Worm (Caenorhabditis elegans) whole organism, midembryonic: Measurements from ENCODE around the gene csp-1.

ENCODE experiments used
- cog-1 ChIP-seq: sonication (generic microtip); optimal IDR thresholded peaks from 2 replicates; lab custom pipeline; 2016; ENCODE audit warnings: missing genetic modification characterization, missing compliant biosample characterization
- flt-1 ChIP-seq: fragments of 200-800 bp; sonication (Bioruptor generic); IDR thresholded peaks from 2 replicates; pipeline ENCODE4 v1.3.6; 2022; ENCODE audit warnings: missing genetic modification characterization, missing compliant biosample characterization
- ref-1 ChIP-seq: fragments of 200-800 bp; sonication (Bioruptor generic); conservative IDR thresholded peaks from 2 replicates; pipeline ENCODE4 v1.3.6; 2022; ENCODE audit warnings: missing genetic modification reagents, missing genetic modification characterization, missing compliant biosample characterization
- tab-1 ChIP-seq: fragments of 200-800 bp; sonication (Bioruptor generic); IDR thresholded peaks from 2 replicates; pipeline ENCODE4 v1.3.6; 2022; ENCODE audit warnings: missing genetic modification characterization, missing compliant biosample characterization
- ztf-29 ChIP-seq: fragments of 200-800 bp; sonication (Bioruptor generic); IDR thresholded peaks from 2 replicates; pipeline ENCODE4 v1.3.6; 2022; ENCODE audit warnings: missing genetic modification reagents, missing genetic modification characterization, missing compliant biosample characterization

DNA sequence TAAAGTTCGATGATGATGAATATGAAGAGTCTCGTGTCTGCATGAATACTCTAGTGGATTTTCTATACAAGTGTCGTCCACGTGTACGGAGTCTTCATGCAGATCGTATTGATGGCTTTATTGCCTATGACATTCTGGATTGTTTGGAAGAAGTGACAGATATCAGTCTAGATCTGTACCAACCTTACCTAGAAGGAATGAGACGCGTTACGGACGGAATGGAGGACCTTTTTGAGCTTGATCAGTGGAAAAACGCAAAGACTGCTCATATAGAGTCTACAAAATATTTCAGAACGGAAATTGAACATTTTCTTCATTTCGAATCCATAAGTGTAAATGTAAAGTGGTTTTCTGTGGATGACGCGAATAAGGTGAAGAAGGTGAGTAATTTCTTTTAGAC, 47.2 kb downstream of the csp-1 start, which contains the start of gene fbxa-169:
- no peak for TF ChIP-seq ref-1
- TF ChIP-seq cog-1 (tag; lab: Kevin White, UChicago) = no peak
- no peak for TF ChIP-seq tab-1 (GFP tag; lab: Robert Waterston, UW)
- TF ChIP-seq ztf-29 = no peak
- no peak for TF ChIP-seq flt-1 (GFP tag; lab: Robert Waterston, UW)
